Fruit fly (Drosophila melanogaster) whole organism, embryonic: ENCODE results near the gene CCHa1.
A peak's percentile ranks its signal among the peaks of the same experiment; 100 is the strongest.

Experiments used
- Atf6 ChIP-seq: fragments of 200-800 bp; sonication (Bioruptor generic); IDR thresholded peaks from 2 replicates; pipeline ENCODE4 v1.3.6; 2022; ENCODE audit warnings: missing biosample characterization, missing genetic modification characterization
- Bgb ChIP-seq: fragments of 200-800 bp; sonication (Bioruptor generic); IDR thresholded peaks from 2 replicates; pipeline ENCODE4 v1.3.6; 2022; ENCODE audit warnings: missing biosample characterization, missing genetic modification characterization; ENCODE audit not compliant: partially characterized antibody
- C15 ChIP-seq: fragments of 200-800 bp; sonication (Bioruptor generic); IDR thresholded peaks from 3 replicates; pipeline ENCODE4 v1.3.6; 2022; ENCODE audit warnings: missing biosample characterization, missing genetic modification characterization
- CG10654 ChIP-seq: fragments of 200-800 bp; sonication (Bioruptor generic); optimal IDR thresholded peaks from 2 replicates; lab custom pipeline; 2016; ENCODE audit warnings: missing biosample characterization, missing genetic modification characterization
- CG10979 ChIP-seq: fragments of 200-800 bp; sonication (Bioruptor generic); optimal IDR thresholded peaks from 2 replicates; lab custom pipeline; 2018; ENCODE audit warnings: missing biosample characterization, mild to moderate bottlenecking, missing genetic modification characterization, moderate library complexity
- CG12104 ChIP-seq: fragments of 200-800 bp; sonication (Bioruptor generic); optimal IDR thresholded peaks from 3 replicates; lab custom pipeline; 2016; ENCODE audit warnings: missing biosample characterization, missing genetic modification characterization
- CG12391 ChIP-seq: fragments of 200-800 bp; sonication (Bioruptor generic); optimal IDR thresholded peaks from 3 replicates; lab custom pipeline; 2018; ENCODE audit warnings: missing biosample characterization, mild to moderate bottlenecking, missing genetic modification characterization, moderate library complexity
- CG13894 ChIP-seq: fragments of 200-800 bp; sonication (Bioruptor generic); optimal IDR thresholded peaks from 3 replicates; lab custom pipeline; 2018; ENCODE audit warnings: missing biosample characterization, mild to moderate bottlenecking, missing genetic modification characterization, moderate library complexity
- CG14667 ChIP-seq: fragments of 200-800 bp; sonication (Bioruptor generic); IDR thresholded peaks from 2 replicates; pipeline ENCODE4 v1.3.6; 2022; ENCODE audit warnings: missing biosample characterization, missing genetic modification characterization
- CG1603 ChIP-seq: fragments of 200-800 bp; sonication (Bioruptor generic); optimal IDR thresholded peaks from 2 replicates; lab custom pipeline; 2019; ENCODE audit warnings: missing biosample characterization, mild to moderate bottlenecking, missing genetic modification characterization, moderate library complexity
- CG16813 ChIP-seq: fragments of 200-800 bp; sonication (Bioruptor generic); IDR thresholded peaks from 3 replicates; pipeline ENCODE4 v1.3.6; 2022; ENCODE audit warnings: missing biosample characterization, missing genetic modification characterization; ENCODE audit not compliant: partially characterized antibody
- CG17186 ChIP-seq: fragments of 200-800 bp; sonication (Bioruptor generic); optimal IDR thresholded peaks from 3 replicates; lab custom pipeline; 2017; ENCODE audit warnings: missing biosample characterization, missing genetic modification reagents, missing genetic modification characterization
- CG17829 ChIP-seq: fragments of 200-800 bp; optimal IDR thresholded peaks from 2 replicates; lab custom pipeline; 2019; ENCODE audit warnings: missing biosample characterization, mild to moderate bottlenecking, missing genetic modification characterization, moderate library complexity
- CG18764 ChIP-seq: fragments of 200-800 bp; sonication (Bioruptor generic); optimal IDR thresholded peaks from 3 replicates; lab custom pipeline; 2016; ENCODE audit warnings: missing biosample characterization, missing genetic modification characterization
- CG31388 ChIP-seq: fragments of 200-800 bp; sonication (Bioruptor generic); optimal IDR thresholded peaks from 2 replicates; lab custom pipeline; 2016; ENCODE audit warnings: missing biosample characterization, missing genetic modification characterization
- CG34422 ChIP-seq: fragments of 200-800 bp; sonication (Bioruptor generic); IDR thresholded peaks from 3 replicates; pipeline ENCODE4 v1.3.6; 2022; ENCODE audit warnings: missing biosample characterization, missing genetic modification characterization
- CG4282 ChIP-seq: fragments of 200-800 bp; sonication (Bioruptor generic); optimal IDR thresholded peaks from 2 replicates; lab custom pipeline; 2016; ENCODE audit warnings: missing biosample characterization, missing genetic modification characterization
- CG4404 ChIP-seq: fragments of 200-800 bp; sonication (Bioruptor generic); IDR thresholded peaks from 2 replicates; pipeline ENCODE4 v1.3.6; 2022; ENCODE audit warnings: missing biosample characterization, missing genetic modification characterization
- CG5180 ChIP-seq: fragments of 200-800 bp; sonication (Bioruptor generic); optimal IDR thresholded peaks from 3 replicates; lab custom pipeline; 2017; ENCODE audit warnings: missing biosample characterization, missing genetic modification characterization, mild to moderate bottlenecking, moderate library complexity, missing genetic modification reagents
- CG5245 ChIP-seq: fragments of 200-800 bp; sonication (Bioruptor generic); optimal IDR thresholded peaks from 3 replicates; lab custom pipeline; 2016; ENCODE audit warnings: missing biosample characterization, missing genetic modification characterization
- CG6654 ChIP-seq: fragments of 200-800 bp; sonication (Bioruptor generic); optimal IDR thresholded peaks from 2 replicates; lab custom pipeline; 2017; ENCODE audit warnings: missing biosample characterization, mild to moderate bottlenecking, missing genetic modification characterization
- CG6791 ChIP-seq: fragments of 200-800 bp; sonication (Bioruptor generic); IDR thresholded peaks from 3 replicates; pipeline ENCODE4 v1.3.6; 2022; ENCODE audit warnings: missing biosample characterization, missing genetic modification characterization; ENCODE audit not compliant: partially characterized antibody
- CG8359 ChIP-seq: fragments of 200-800 bp; sonication (Bioruptor generic); optimal IDR thresholded peaks from 2 replicates; lab custom pipeline; 2017; ENCODE audit warnings: missing biosample characterization, mild to moderate bottlenecking, missing genetic modification characterization, borderline replicate concordance
- D ChIP-seq, 2 experiments: fragments of 200-800 bp in 1 of 2; fragments of >200 bp in 1 of 2; sonication (Bioruptor generic) in 1 of 2; optimal IDR thresholded peaks; 2 replicates in 1 of 2; 3 replicates in 1 of 2; lab custom pipeline; 2017; ENCODE audit warnings: mild to moderate bottlenecking in 1 of 2, missing biosample characterization in 1 of 2, missing genetic modification characterization in 1 of 2, missing genetic modification reagents in 1 of 2
- Dip3 ChIP-seq: fragments of 200-800 bp; sonication (Bioruptor generic); optimal IDR thresholded peaks from 3 replicates; lab custom pipeline; 2016; ENCODE audit warnings: missing biosample characterization, missing genetic modification characterization
- Doc2 ChIP-seq: fragments of 200-800 bp; sonication (Bioruptor generic); IDR thresholded peaks from 2 replicates; pipeline ENCODE4 v1.3.6; 2022; ENCODE audit warnings: missing biosample characterization, missing genetic modification characterization
- ERR ChIP-seq: fragments of 200-800 bp; sonication (Bioruptor generic); optimal IDR thresholded peaks from 2 replicates; lab custom pipeline; 2016; ENCODE audit warnings: missing biosample characterization, missing genetic modification characterization
- H15 ChIP-seq: fragments of 200-800 bp; sonication (Bioruptor generic); IDR thresholded peaks from 3 replicates; pipeline ENCODE4 v1.3.6; 2022; ENCODE audit warnings: missing biosample characterization, missing genetic modification characterization
- HmgD ChIP-seq: fragments of 200-800 bp; sonication (Bioruptor generic); optimal IDR thresholded peaks from 3 replicates; lab custom pipeline; 2016; ENCODE audit warnings: missing biosample characterization, missing genetic modification characterization
- Lim3 ChIP-seq: fragments of 200-800 bp; sonication (Bioruptor generic); IDR thresholded peaks from 2 replicates; pipeline ENCODE4 v1.3.6; 2022; ENCODE audit warnings: missing biosample characterization, missing genetic modification characterization
- Max ChIP-seq: fragments of 200-800 bp; sonication (Bioruptor generic); optimal IDR thresholded peaks from 2 replicates; lab custom pipeline; 2016; ENCODE audit warnings: missing biosample characterization, mild to moderate bottlenecking, missing genetic modification characterization
- Tbp ChIP-seq: fragments of >200 bp; optimal IDR thresholded peaks from 2 replicates; lab custom pipeline; 2018; ENCODE audit warnings: missing biosample characterization, missing genetic modification characterization
- YL-1 ChIP-seq: fragments of 200-800 bp; sonication (Bioruptor generic); optimal IDR thresholded peaks from 3 replicates; lab custom pipeline; 2017; ENCODE audit warnings: missing biosample characterization, mild to moderate bottlenecking, missing genetic modification characterization
- crc ChIP-seq: fragments of 200-800 bp; sonication (Bioruptor generic); optimal IDR thresholded peaks from 2 replicates; lab custom pipeline; 2016; ENCODE audit warnings: missing biosample characterization, missing genetic modification characterization
- crol ChIP-seq: fragments of 200-800 bp; sonication (Bioruptor generic); IDR thresholded peaks from 2 replicates; pipeline ENCODE4 v1.3.6; 2022; ENCODE audit warnings: missing biosample characterization, missing genetic modification characterization
- ftz-f1 ChIP-seq: fragments of 200-800 bp; sonication (Bioruptor generic); optimal IDR thresholded peaks from 2 replicates; lab custom pipeline; 2016; ENCODE audit warnings: missing biosample characterization, missing genetic modification characterization
- fu2 ChIP-seq: fragments of 200-800 bp; sonication (Bioruptor generic); optimal IDR thresholded peaks from 2 replicates; lab custom pipeline; 2016; ENCODE audit warnings: missing biosample characterization, missing genetic modification characterization
- gt ChIP-seq: fragments of 200-800 bp; sonication (Bioruptor generic); IDR thresholded peaks from 2 replicates; pipeline ENCODE4 v1.3.6; 2022; ENCODE audit warnings: missing biosample characterization, missing genetic modification characterization
- lbe ChIP-seq: fragments of 200-800 bp; sonication (Bioruptor generic); optimal IDR thresholded peaks from 2 replicates; lab custom pipeline; 2016; ENCODE audit warnings: missing biosample characterization, mild to moderate bottlenecking, missing genetic modification characterization
- nerfin-2 ChIP-seq: fragments of 200-800 bp; sonication (Bioruptor generic); IDR thresholded peaks from 2 replicates; pipeline ENCODE4 v1.3.6; 2022; ENCODE audit warnings: missing biosample characterization, missing genetic modification characterization; ENCODE audit not compliant: partially characterized antibody
- psq ChIP-seq: fragments of 200-800 bp; sonication (Bioruptor generic); optimal IDR thresholded peaks from 2 replicates; lab custom pipeline; 2017; ENCODE audit warnings: missing biosample characterization, missing genetic modification characterization
- sim ChIP-seq: fragments of 200-800 bp; sonication (Bioruptor generic); IDR thresholded peaks from 2 replicates; pipeline ENCODE4 v1.3.6; 2022; ENCODE audit warnings: missing biosample characterization, missing genetic modification characterization
- tap ChIP-seq: fragments of 200-800 bp; optimal IDR thresholded peaks from 3 replicates; lab custom pipeline; 2019; ENCODE audit warnings: missing biosample characterization, mild to moderate bottlenecking, missing genetic modification characterization, moderate library complexity
- vnd ChIP-seq: fragments of 200-800 bp; sonication (Bioruptor generic); IDR thresholded peaks from 3 replicates; pipeline ENCODE4 v1.3.6; 2022; ENCODE audit warnings: missing biosample characterization, missing genetic modification characterization; ENCODE audit not compliant: partially characterized antibody
- z ChIP-seq: fragments of 200-800 bp; sonication (Bioruptor generic); IDR thresholded peaks from 3 replicates; pipeline ENCODE4 v1.3.6; 2022; ENCODE audit warnings: missing biosample characterization, missing genetic modification characterization
- zf30C ChIP-seq: fragments of 200-800 bp; sonication (Bioruptor generic); optimal IDR thresholded peaks from 3 replicates; lab custom pipeline; 2018; ENCODE audit warnings: missing biosample characterization, mild to moderate bottlenecking, missing genetic modification characterization
- zfh1 ChIP-seq: fragments of 200-800 bp; sonication (Bioruptor generic); IDR thresholded peaks from 3 replicates; pipeline ENCODE4 v1.3.6; 2022; ENCODE audit warnings: missing biosample characterization, missing genetic modification characterization

CCHa1 gene

DNA sequence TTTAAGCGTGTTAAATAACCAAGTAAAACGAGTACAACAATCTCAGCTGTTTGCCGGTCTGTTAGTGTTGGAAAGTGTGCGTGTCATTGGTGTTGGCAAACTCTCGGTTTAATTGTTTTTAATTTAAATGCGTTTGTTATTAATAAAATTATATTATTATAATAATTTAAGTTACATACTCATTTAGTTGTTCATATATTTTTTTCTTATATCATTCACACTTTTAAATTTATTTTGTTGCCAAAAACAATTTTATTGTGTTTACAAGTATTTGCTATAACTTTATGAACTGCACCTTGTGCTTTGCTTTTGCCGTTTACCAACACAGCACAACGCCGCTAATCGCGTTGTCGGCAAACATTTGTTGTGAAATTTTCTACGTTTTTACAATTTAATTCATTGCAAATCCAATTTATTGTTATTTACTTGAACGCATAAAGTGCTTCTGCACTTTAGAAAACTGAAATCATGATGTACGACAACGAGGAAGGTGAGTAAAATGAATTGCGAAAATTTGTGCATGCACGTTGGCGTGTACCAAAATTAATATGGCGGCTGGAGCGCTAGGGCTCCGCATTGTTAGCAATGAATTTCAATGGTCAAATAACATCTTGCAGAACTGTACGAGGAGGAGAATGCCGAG, 29.0 kb upstream of the CCHa1 start, which contains the start of the genes 140up and Polr2B (continued):
- TF ChIP-seq CG12104 (peak; percentile 93), Doc2 (GFP tag; lab: Robert Waterston, UW) (peak; percentile 71; the same call in 1 of the 2 replicates), CG17186 (GFP tag; lab: Kevin White, UChicago) (peak; percentile 12)

- TF ChIP-seq CG10979 (tag; lab: Kevin White, UChicago) (peak; percentile 60), HmgD (GFP tag; lab: Kevin White, UChicago) (no peak), psq (peak; percentile 42), CG17186 (GFP tag; lab: Kevin White, UChicago) (peak; percentile 48), CG4282 (no peak), Tbp (no peak), vnd (GFP tag; lab: Robert Waterston, UW) (no peak), fu2 (GFP tag; lab: Kevin White, UChicago) (peak; percentile 74), nerfin-2 (GFP tag; lab: Robert Waterston, UW) (0 out of 2 replicates have a peak, but pooled peaks have one; percentile 34), ERR (peak; percentile 47), CG4404 (GFP tag; lab: Robert Waterston, UW) (peak; percentile 52; the same call in 1 of the 2 replicates), C15 (GFP tag; lab: Robert Waterston, UW) (no peak), ftz-f1 (no peak), crc (GFP tag; lab: Kevin White, UChicago) (no peak), YL-1 (GFP tag; lab: Kevin White, UChicago) (peak; percentile 90), CG5180 (no peak), CG18764 (peak; percentile 51), crol (GFP tag; lab: Robert Waterston, UW) (no peak), Bgb (GFP tag; lab: Robert Waterston, UW) (no peak), lbe (GFP tag; lab: Kevin White, UChicago) (peak; percentile 73), zfh1 (GFP tag; lab: Robert Waterston, UW) (peak; percentile 71; the same call in 2 of the 3 replicates), Atf6 (GFP tag; lab: Robert Waterston, UW) (peak; percentile 65), CG16813 (GFP tag; lab: Robert Waterston, UW) (no peak), CG17829 (tag; lab: Kevin White, UChicago) (peak; percentile 48), CG31388 (peak; percentile 7), gt (no peak), tap (tag; lab: Kevin White, UChicago) (peak; percentile 13), CG12391 (peak; percentile 87), sim (GFP tag; lab: Robert Waterston, UW) (0 out of 2 replicates have a peak, but pooled peaks have one; percentile 19), Lim3 (GFP tag; lab: Robert Waterston, UW) (no peak), Max (GFP tag; lab: Kevin White, UChicago) (peak; percentile 85), D (optimal IDR thresholded peaks at IDR 0.05; lab: Kevin White, UChicago) (no peak), D (GFP tag; optimal IDR thresholded peaks at IDR 0.05; lab: Kevin White, UChicago) (peak; percentile 34), CG13894 (tag; lab: Kevin White, UChicago) (peak; percentile 54), CG14667 (GFP tag; lab: Robert Waterston, UW) (peak; percentile 52; the same call in 1 of the 2 replicates), zf30C (GFP tag; lab: Kevin White, UChicago) (no peak), z (GFP tag; lab: Robert Waterston, UW) (no peak), Dip3 (GFP tag; lab: Kevin White, UChicago) (peak; percentile 48), CG34422 (GFP tag; lab: Robert Waterston, UW) (peak; percentile 60; the same call in 1 of the 3 replicates), CG6791 (GFP tag; lab: Robert Waterston, UW) (no peak), CG6654 (GFP tag; lab: Kevin White, UChicago) (no peak), CG5245 (GFP tag; lab: Kevin White, UChicago) (peak; percentile 52), CG10654 (GFP tag; lab: Kevin White, UChicago) (peak; percentile 74), H15 (GFP tag; lab: Robert Waterston, UW) (no peak; the same call in 2 of the 3 replicates), CG1603 (tag; lab: Kevin White, UChicago) (no peak), CG8359 (GFP tag; lab: Kevin White, UChicago) (no peak)
These were observed 25.7 kb upstream of the CCHa1 start, which contains the start of the genes Abi and twf for dm6 chr3R:14122347-14122812. TSS of gene Abi (minus strand) at chr3R:14122420. TSS of gene twf (plus strand) at chr3R:14122654.
